Fruit fly (Drosophila melanogaster) whole organism, embryonic: Measurements from ENCODE around the gene CG14079.
A peak's percentile ranks its signal among the peaks of the same experiment; 100 is the strongest.

Source experiments
- Atf3 ChIP-seq: fragments of 200-800 bp; sonication (Bioruptor generic); optimal IDR thresholded peaks from 3 replicates; lab custom pipeline; 2016; ENCODE audit warnings: missing biosample characterization, missing genetic modification characterization
- CG10959 ChIP-seq: fragments of 200-800 bp; sonication (Bioruptor generic); IDR thresholded peaks from 2 replicates; pipeline ENCODE4 v1.3.6; 2022; ENCODE audit warnings: missing biosample characterization, missing genetic modification characterization
- CG11504 ChIP-seq: fragments of 200-800 bp; sonication (Bioruptor generic); optimal IDR thresholded peaks from 3 replicates; lab custom pipeline; 2019; ENCODE audit warnings: missing biosample characterization, mild to moderate bottlenecking, missing genetic modification characterization, moderate library complexity
- CG11560 ChIP-seq: fragments of 200-800 bp; sonication (Bioruptor generic); IDR thresholded peaks from 3 replicates; pipeline ENCODE4 v1.3.6; 2022; ENCODE audit warnings: missing biosample characterization, missing genetic modification characterization
- CG12071 ChIP-seq: fragments of 200-800 bp; sonication (Bioruptor generic); optimal IDR thresholded peaks from 3 replicates; lab custom pipeline; 2018; ENCODE audit warnings: missing biosample characterization, mild to moderate bottlenecking, missing genetic modification characterization
- CG12659 ChIP-seq: fragments of 200-800 bp; sonication (Bioruptor generic); optimal IDR thresholded peaks from 3 replicates; lab custom pipeline; 2017; ENCODE audit warnings: mild to moderate bottlenecking, missing biosample characterization, missing genetic modification reagents, missing genetic modification characterization
- CG13424 ChIP-seq: fragments of 200-800 bp; sonication (Bioruptor generic); optimal IDR thresholded peaks from 2 replicates; lab custom pipeline; 2019; ENCODE audit warnings: missing biosample characterization, mild to moderate bottlenecking, missing genetic modification characterization, moderate library complexity
- CG14014 ChIP-seq: fragments of 200-800 bp; sonication (Bioruptor generic); IDR thresholded peaks from 2 replicates; pipeline ENCODE4 v1.3.6; 2022; ENCODE audit warnings: missing biosample characterization, missing genetic modification characterization
- CG14965 ChIP-seq: fragments of 200-800 bp; sonication (Bioruptor generic); optimal IDR thresholded peaks from 2 replicates; lab custom pipeline; 2016; ENCODE audit warnings: missing biosample characterization, missing genetic modification characterization, borderline replicate concordance
- CG17186 ChIP-seq: fragments of 200-800 bp; sonication (Bioruptor generic); optimal IDR thresholded peaks from 3 replicates; lab custom pipeline; 2017; ENCODE audit warnings: missing biosample characterization, missing genetic modification reagents, missing genetic modification characterization
- CG17385 ChIP-seq: fragments of 200-800 bp; sonication (Bioruptor generic); optimal IDR thresholded peaks from 3 replicates; lab custom pipeline; 2018; ENCODE audit warnings: missing biosample characterization, mild to moderate bottlenecking, missing genetic modification characterization
- CG17802 ChIP-seq: fragments of 200-800 bp; sonication (Bioruptor generic); optimal IDR thresholded peaks from 2 replicates; lab custom pipeline; 2018; ENCODE audit warnings: missing biosample characterization, mild to moderate bottlenecking, missing genetic modification characterization, moderate library complexity
- CG30403 ChIP-seq: fragments of 200-800 bp; sonication (Bioruptor generic); optimal IDR thresholded peaks from 3 replicates; lab custom pipeline; 2016; ENCODE audit warnings: missing biosample characterization, missing genetic modification characterization
- CG6765 ChIP-seq: fragments of 200-800 bp; sonication (Bioruptor generic); optimal IDR thresholded peaks from 3 replicates; lab custom pipeline; 2017; ENCODE audit warnings: missing biosample characterization, mild to moderate bottlenecking, missing genetic modification characterization
- CG7271 ChIP-seq: fragments of 200-800 bp; sonication (Bioruptor generic); optimal IDR thresholded peaks from 2 replicates; lab custom pipeline; 2018; ENCODE audit warnings: missing biosample characterization, mild to moderate bottlenecking, missing genetic modification characterization, moderate library complexity
- CG7786 ChIP-seq: fragments of 200-800 bp; sonication (Bioruptor generic); optimal IDR thresholded peaks from 2 replicates; lab custom pipeline; 2016; ENCODE audit warnings: missing biosample characterization, missing genetic modification characterization
- CG8281 ChIP-seq: fragments of 200-800 bp; sonication (Bioruptor generic); optimal IDR thresholded peaks from 2 replicates; lab custom pipeline; 2018; ENCODE audit warnings: missing biosample characterization, mild to moderate bottlenecking, missing genetic modification characterization, moderate library complexity
- CG9817 ChIP-seq: fragments of 200-800 bp; sonication (Bioruptor generic); optimal IDR thresholded peaks from 2 replicates; lab custom pipeline; 2018; ENCODE audit warnings: missing biosample characterization, mild to moderate bottlenecking, missing genetic modification characterization, moderate library complexity
- CHES-1-like ChIP-seq: fragments of 200-800 bp; sonication (Bioruptor generic); optimal IDR thresholded peaks from 2 replicates; lab custom pipeline; 2016; ENCODE audit warnings: missing biosample characterization, missing genetic modification characterization
- Dad ChIP-seq: fragments of 200-800 bp; sonication (Bioruptor generic); optimal IDR thresholded peaks from 3 replicates; lab custom pipeline; 2016; ENCODE audit warnings: missing biosample characterization, missing genetic modification characterization
- Doc3 ChIP-seq: fragments of 200-800 bp; sonication (Bioruptor generic); IDR thresholded peaks from 3 replicates; pipeline ENCODE4 v1.3.6; 2022; ENCODE audit warnings: missing biosample characterization, missing genetic modification characterization; ENCODE audit not compliant: partially characterized antibody
- Ets97D ChIP-seq: fragments of 200-800 bp; sonication (Bioruptor generic); optimal IDR thresholded peaks from 3 replicates; lab custom pipeline; 2016; ENCODE audit warnings: missing biosample characterization, missing genetic modification characterization
- HLH3B ChIP-seq: fragments of 200-800 bp; sonication (Bioruptor generic); IDR thresholded peaks from 2 replicates; pipeline ENCODE4 v1.3.6; 2022; ENCODE audit warnings: missing biosample characterization, missing genetic modification characterization
- Lim3 ChIP-seq: fragments of 200-800 bp; sonication (Bioruptor generic); IDR thresholded peaks from 2 replicates; pipeline ENCODE4 v1.3.6; 2022; ENCODE audit warnings: missing biosample characterization, missing genetic modification characterization
- Meics ChIP-seq: fragments of 200-800 bp; sonication (Bioruptor generic); optimal IDR thresholded peaks from 2 replicates; lab custom pipeline; 2017; ENCODE audit warnings: missing biosample characterization, mild to moderate bottlenecking, missing genetic modification characterization
- Oaz ChIP-seq: fragments of 200-800 bp; sonication (Bioruptor generic); IDR thresholded peaks from 2 replicates; pipeline ENCODE4 v1.3.6; 2022; ENCODE audit warnings: missing biosample characterization, missing genetic modification characterization
- Six4 ChIP-seq: fragments of 200-800 bp; sonication (Bioruptor generic); optimal IDR thresholded peaks from 2 replicates; lab custom pipeline; 2016; ENCODE audit warnings: missing biosample characterization, missing genetic modification characterization
- Sry-β ChIP-seq: fragments of 200-800 bp; sonication (Bioruptor generic); optimal IDR thresholded peaks from 2 replicates; lab custom pipeline; 2018; ENCODE audit warnings: missing biosample characterization, mild to moderate bottlenecking, missing genetic modification characterization, moderate library complexity
- Ssrp ChIP-seq: fragments of 200-800 bp; sonication (Bioruptor generic); optimal IDR thresholded peaks from 2 replicates; lab custom pipeline; 2018; ENCODE audit warnings: missing biosample characterization, mild to moderate bottlenecking, missing genetic modification characterization, moderate library complexity
- ac ChIP-seq: fragments of 200-800 bp; sonication (Bioruptor generic); optimal IDR thresholded peaks from 3 replicates; lab custom pipeline; 2017; ENCODE audit warnings: missing biosample characterization, mild to moderate bottlenecking, missing genetic modification characterization
- amos ChIP-seq: fragments of 200-800 bp; sonication (Bioruptor generic); IDR thresholded peaks from 2 replicates; pipeline ENCODE4 v1.3.6; 2022; ENCODE audit warnings: missing biosample characterization, missing genetic modification characterization; ENCODE audit not compliant: partially characterized antibody
- chn ChIP-seq: fragments of 200-800 bp; sonication (Bioruptor generic); optimal IDR thresholded peaks from 2 replicates; lab custom pipeline; 2016; ENCODE audit warnings: missing biosample characterization, missing genetic modification characterization
- dmrt99B ChIP-seq: fragments of 200-800 bp; sonication (Bioruptor generic); optimal IDR thresholded peaks from 2 replicates; lab custom pipeline; 2018; ENCODE audit warnings: missing biosample characterization, mild to moderate bottlenecking, missing genetic modification characterization, moderate library complexity
- en ChIP-seq: fragments of 200-800 bp; sonication (Bioruptor generic); optimal IDR thresholded peaks from 2 replicates; lab custom pipeline; 2016; ENCODE audit warnings: missing biosample characterization, missing genetic modification characterization
- eve ChIP-seq, 2 experiments: fragments of >200 bp; optimal IDR thresholded peaks; 2 replicates each; lab custom pipeline; 2017; ENCODE audit warnings: missing biosample characterization in 2 of 2, missing genetic modification characterization in 2 of 2
- fu2 ChIP-seq: fragments of 200-800 bp; sonication (Bioruptor generic); optimal IDR thresholded peaks from 2 replicates; lab custom pipeline; 2016; ENCODE audit warnings: missing biosample characterization, missing genetic modification characterization
- gcm2 ChIP-seq: fragments of 200-800 bp; sonication (Bioruptor generic); optimal IDR thresholded peaks from 2 replicates; lab custom pipeline; 2016; ENCODE audit warnings: missing biosample characterization, missing genetic modification characterization
- jigr1 ChIP-seq: fragments of 200-800 bp; sonication (Bioruptor generic); IDR thresholded peaks from 3 replicates; pipeline ENCODE4 v1.3.6; 2022; ENCODE audit warnings: missing biosample characterization, missing genetic modification characterization
- mld ChIP-seq: fragments of 200-800 bp; sonication (Bioruptor generic); IDR thresholded peaks from 3 replicates; pipeline ENCODE4 v1.3.6; 2022; ENCODE audit warnings: missing biosample characterization, missing genetic modification characterization; ENCODE audit not compliant: partially characterized antibody
- nerfin-2 ChIP-seq: fragments of 200-800 bp; sonication (Bioruptor generic); IDR thresholded peaks from 2 replicates; pipeline ENCODE4 v1.3.6; 2022; ENCODE audit warnings: missing biosample characterization, missing genetic modification characterization; ENCODE audit not compliant: partially characterized antibody
- onecut ChIP-seq: fragments of 200-800 bp; sonication (Bioruptor generic); IDR thresholded peaks from 2 replicates; pipeline ENCODE4 v1.3.6; 2022; ENCODE audit warnings: missing biosample characterization, missing genetic modification characterization
- p53 ChIP-seq: fragments of 200-800 bp; sonication (Bioruptor generic); optimal IDR thresholded peaks from 2 replicates; lab custom pipeline; 2016; ENCODE audit warnings: missing biosample characterization, missing genetic modification characterization
- pita ChIP-seq: fragments of 200-800 bp; sonication (Bioruptor generic); optimal IDR thresholded peaks from 2 replicates; lab custom pipeline; 2017; ENCODE audit warnings: missing biosample characterization, mild to moderate bottlenecking, missing genetic modification characterization
- ranshi ChIP-seq: fragments of 200-800 bp; sonication (Bioruptor generic); IDR thresholded peaks from 2 replicates; pipeline ENCODE4 v1.3.6; 2022; ENCODE audit warnings: missing biosample characterization, missing genetic modification characterization
- salm ChIP-seq: fragments of 200-800 bp; sonication (Bioruptor generic); optimal IDR thresholded peaks from 2 replicates; lab custom pipeline; 2018; ENCODE audit warnings: missing biosample characterization, mild to moderate bottlenecking, missing genetic modification characterization
- sens ChIP-seq: fragments of 200-800 bp; sonication (Bioruptor generic); peaks from one replicate; lab custom pipeline; 2016; ENCODE audit warnings: missing biosample characterization, missing genetic modification characterization
- seq ChIP-seq: fragments of 200-800 bp; sonication (Bioruptor generic); IDR thresholded peaks from 2 replicates; pipeline ENCODE4 v1.3.6; 2022; ENCODE audit warnings: missing biosample characterization, missing genetic modification characterization
- tna ChIP-seq: fragments of 200-800 bp; sonication (Bioruptor generic); IDR thresholded peaks from 2 replicates; pipeline ENCODE4 v1.3.6; 2022; ENCODE audit warnings: missing biosample characterization, missing genetic modification characterization; ENCODE audit not compliant: partially characterized antibody
- trem ChIP-seq: fragments of 200-800 bp; optimal IDR thresholded peaks from 3 replicates; lab custom pipeline; 2019; ENCODE audit warnings: missing biosample characterization, mild to moderate bottlenecking, missing genetic modification characterization, moderate library complexity

CG14079 gene

dm6 chr3L:19140084-19141011 is 42.5 kb downstream of the CG14079 start (continued):
- TF ChIP-seq mld (GFP tag; lab: Robert Waterston, UW) (no peak), CG14014 (no peak), Dad (GFP tag; lab: Kevin White, UChicago) (no peak), CG12071 (no peak), Meics (GFP tag; lab: Kevin White, UChicago) (no peak), pita (peak; percentile 99), onecut (GFP tag; lab: Robert Waterston, UW) (no peak), CG7786 (GFP tag; lab: Kevin White, UChicago) (no peak), HLH3B (GFP tag; lab: Robert Waterston, UW) (no peak), salm (tag; lab: Kevin White, UChicago) (no peak), jigr1 (GFP tag; lab: Robert Waterston, UW) (no peak), Six4 (no peak), ac (GFP tag; lab: Kevin White, UChicago) (no peak), CG6765 (no peak), fu2 (no peak), CG10959 (GFP tag; lab: Robert Waterston, UW) (no peak), dmrt99B (tag; lab: Kevin White, UChicago) (no peak), Lim3 (no peak), CG13424 (no peak), sens (GFP tag; lab: Kevin White, UChicago) (peak; percentile 66), CG9817 (no peak), CG14965 (GFP tag; lab: Kevin White, UChicago) (peak; percentile 13), Sry-β (GFP tag; lab: Kevin White, UChicago) (no peak), CG17385 (GFP tag; lab: Kevin White, UChicago) (no peak), Ssrp (tag; lab: Kevin White, UChicago) (peak; percentile 15), ranshi (GFP tag; lab: Robert Waterston, UW) (no peak), chn (GFP tag; lab: Kevin White, UChicago) (no peak), Doc3 (GFP tag; lab: Robert Waterston, UW) (no peak), seq (GFP tag; lab: Robert Waterston, UW) (no peak), CHES-1-like (no peak), CG8281 (tag; lab: Kevin White, UChicago) (no peak), CG11560 (tag; lab: Robert Waterston, UW) (peak; percentile 33; the same call in 1 of the 3 replicates), amos (GFP tag; lab: Robert Waterston, UW) (peak; percentile 53), en (GFP tag; lab: Kevin White, UChicago) (no peak), Ets97D (GFP tag; lab: Kevin White, UChicago) (peak; percentile 69), gcm2 (GFP tag; lab: Kevin White, UChicago) (no peak), p53 (GFP tag; lab: Kevin White, UChicago) (peak; percentile 45), CG17802 (no peak), CG30403 (no peak), CG11504 (tag; lab: Kevin White, UChicago) (peak; percentile 44), CG12659 (peak; percentile 2), CG17186 (no peak), nerfin-2 (GFP tag; lab: Robert Waterston, UW) (no peak), eve (GFP tag; optimal IDR thresholded peaks at IDR 0.05; lab: Kevin White, UChicago) (peak in 1 of 2 experiments; percentile 34), Atf3 (no peak), Oaz (GFP tag; lab: Robert Waterston, UW) (no peak), CG7271 (tag; lab: Kevin White, UChicago) (no peak), trem (tag; lab: Kevin White, UChicago) (peak; percentile 52), tna (GFP tag; lab: Robert Waterston, UW) (no peak)
